Worm (Caenorhabditis elegans) whole organism, L1 larva: ENCODE results near the gene cst-1.
"Not testable (repeated sequence)": the region's sequence is repeated elsewhere in the genome, so short reads cannot be mapped to it uniquely, and the experiment has no call there.

Source experiments
- C16A3.4 ChIP-seq: fragments of 150-350 bp; optimal IDR thresholded peaks from 2 replicates; lab custom pipeline; 2014; ENCODE audit warnings: missing biosample characterization, missing genetic modification characterization
- C34B4.2 ChIP-seq: sonication (generic microtip); optimal IDR thresholded peaks from 2 replicates; lab custom pipeline; 2017; ENCODE audit warnings: mild to moderate bottlenecking, missing genetic modification characterization, missing compliant biosample characterization
- ama-1 ChIP-seq: fragments of 150-350 bp; optimal IDR thresholded peaks from 2 replicates; lab custom pipeline; 2014
- blmp-1 ChIP-seq: fragments of 150-350 bp; optimal IDR thresholded peaks from 2 replicates; lab custom pipeline; 2014; ENCODE audit warnings: missing biosample characterization, missing genetic modification characterization
- ceh-63 ChIP-seq: fragments of 200-800 bp; sonication (Bioruptor generic); optimal IDR thresholded peaks from 2 replicates; lab custom pipeline; 2018; ENCODE audit warnings: mild to moderate bottlenecking, missing genetic modification characterization, missing compliant biosample characterization
- ceh-8 ChIP-seq: fragments of 200-800 bp; sonication (Bioruptor generic); optimal IDR thresholded peaks from 2 replicates; lab custom pipeline; 2018; ENCODE audit warnings: mild to moderate bottlenecking, missing genetic modification characterization, moderate library complexity, missing compliant biosample characterization
- dpl-1 ChIP-seq, 3 experiments: fragments of 150-350 bp in 2 of 3; sonication (generic microtip) in 1 of 3; optimal IDR thresholded peaks; 2 replicates each; lab custom pipeline; 2014 to 2017; ENCODE audit warnings: missing biosample characterization in 3 of 3, missing genetic modification characterization in 3 of 3, missing genetic modification reagents in 3 of 3
- dsc-1 ChIP-seq: sonication (generic microtip); optimal IDR thresholded peaks from 2 replicates; lab custom pipeline; 2016; ENCODE audit warnings: mild to moderate bottlenecking, missing genetic modification characterization, missing compliant biosample characterization
- egl-27 ChIP-seq, 2 experiments: fragments of 150-350 bp in 1 of 2; sonication (generic microtip); optimal IDR thresholded peaks; 3 replicates each; lab custom pipeline; 2017 to 2018; ENCODE audit warnings: missing biosample characterization in 2 of 2, missing genetic modification characterization in 2 of 2, missing genetic modification reagents in 2 of 2
- elt-2 ChIP-seq: sonication (generic microtip); optimal IDR thresholded peaks from 2 replicates; lab custom pipeline; 2016; ENCODE audit warnings: missing genetic modification characterization, mild to moderate bottlenecking, inconsistent platforms, missing compliant biosample characterization, missing genetic modification reagents
- ets-5 ChIP-seq: fragments of 200-800 bp; sonication (Bioruptor generic); IDR thresholded peaks from 2 replicates; pipeline ENCODE4 v1.3.6; 2022; ENCODE audit warnings: missing genetic modification characterization, missing compliant biosample characterization
- fkh-4 ChIP-seq: sonication (generic microtip); optimal IDR thresholded peaks from 2 replicates; lab custom pipeline; 2016; ENCODE audit warnings: missing compliant biosample characterization, missing genetic modification characterization, borderline replicate concordance
- lin-13 ChIP-seq: fragments of 150-350 bp; optimal IDR thresholded peaks from 2 replicates; lab custom pipeline; 2014; ENCODE audit warnings: missing biosample characterization, missing genetic modification reagents, missing genetic modification characterization
- lin-14 ChIP-seq: fragments of 200-800 bp; sonication (Bioruptor generic); optimal IDR thresholded peaks from 2 replicates; lab custom pipeline; 2018; ENCODE audit warnings: mild to moderate bottlenecking, missing genetic modification characterization, moderate library complexity, missing compliant biosample characterization
- lin-35 ChIP-seq, 2 experiments: fragments of 150-350 bp; optimal IDR thresholded peaks; 2 replicates each; lab custom pipeline; 2014; ENCODE audit warnings: missing biosample characterization in 2 of 2, missing genetic modification characterization in 2 of 2, missing genetic modification reagents in 2 of 2
- lir-3 ChIP-seq: sonication (generic microtip); optimal IDR thresholded peaks from 2 replicates; lab custom pipeline; 2016; ENCODE audit warnings: mild to moderate bottlenecking, missing genetic modification characterization, moderate library complexity, missing compliant biosample characterization; ENCODE audit not compliant: poor library complexity
- mab-9 ChIP-seq: fragments of 200-800 bp; sonication (Bioruptor generic); IDR thresholded peaks from 2 replicates; pipeline ENCODE4 v1.3.6; 2022; ENCODE audit warnings: missing genetic modification reagents, missing genetic modification characterization, missing compliant biosample characterization
- nhr-11 ChIP-seq: fragments of 150-350 bp; optimal IDR thresholded peaks from 2 replicates; lab custom pipeline; 2014; ENCODE audit warnings: missing biosample characterization, missing genetic modification characterization
- nhr-12 ChIP-seq: sonication (generic microtip); optimal IDR thresholded peaks from 2 replicates; lab custom pipeline; 2017; ENCODE audit warnings: missing biosample characterization, missing genetic modification characterization
- nhr-19 ChIP-seq: fragments of 200-800 bp; sonication (Bioruptor generic); conservative IDR thresholded peaks from 2 replicates; pipeline ENCODE4 v1.3.6; 2022; ENCODE audit warnings: missing genetic modification characterization, missing compliant biosample characterization
- nhr-20 ChIP-seq: sonication (generic microtip); optimal IDR thresholded peaks from 2 replicates; lab custom pipeline; 2016; ENCODE audit warnings: mild to moderate bottlenecking, missing genetic modification characterization, missing compliant biosample characterization
- nhr-237 ChIP-seq: fragments of 150-350 bp; optimal IDR thresholded peaks from 2 replicates; lab custom pipeline; 2014; ENCODE audit warnings: missing biosample characterization, missing genetic modification characterization
- nhr-71 ChIP-seq: sonication (generic microtip); optimal IDR thresholded peaks from 2 replicates; lab custom pipeline; 2016; ENCODE audit warnings: mild to moderate bottlenecking, missing genetic modification characterization, moderate library complexity, missing compliant biosample characterization
- nhr-77 ChIP-seq: fragments of 150-350 bp; optimal IDR thresholded peaks from 2 replicates; lab custom pipeline; 2014; ENCODE audit warnings: missing biosample characterization, missing genetic modification characterization
- nhr-90 ChIP-seq: sonication (generic microtip); optimal IDR thresholded peaks from 2 replicates; lab custom pipeline; 2016; ENCODE audit warnings: mild to moderate bottlenecking, missing genetic modification characterization, missing compliant biosample characterization; ENCODE audit not compliant: poor library complexity
- pag-3 ChIP-seq: sonication (generic microtip); optimal IDR thresholded peaks from 2 replicates; lab custom pipeline; 2017; ENCODE audit warnings: missing genetic modification characterization, mild to moderate bottlenecking, missing compliant biosample characterization, antibody characterized with exemption, borderline replicate concordance; ENCODE audit not compliant: insufficient read depth
- rnt-1 ChIP-seq: sonication (generic microtip); optimal IDR thresholded peaks from 2 replicates; lab custom pipeline; 2016; ENCODE audit warnings: mild to moderate bottlenecking, missing genetic modification characterization, moderate library complexity, missing compliant biosample characterization
- skn-1 ChIP-seq: fragments of 150-350 bp; optimal IDR thresholded peaks from 2 replicates; lab custom pipeline; 2014; ENCODE audit warnings: missing biosample characterization, missing genetic modification characterization
- snpc-4 ChIP-seq: fragments of 150-350 bp; optimal IDR thresholded peaks from 2 replicates; lab custom pipeline; 2014; ENCODE audit warnings: missing biosample characterization, missing genetic modification characterization
- snu-23 ChIP-seq: sonication (generic microtip); optimal IDR thresholded peaks from 2 replicates; lab custom pipeline; 2016; ENCODE audit warnings: missing genetic modification characterization, missing compliant biosample characterization
- sox-4 ChIP-seq: sonication (generic microtip); optimal IDR thresholded peaks from 2 replicates; lab custom pipeline; 2016; ENCODE audit warnings: missing genetic modification characterization, missing compliant biosample characterization
- unc-30 ChIP-seq: sonication (generic microtip); optimal IDR thresholded peaks from 2 replicates; lab custom pipeline; 2017; ENCODE audit warnings: missing biosample characterization, missing genetic modification characterization
- unc-62 ChIP-seq: fragments of 150-350 bp; optimal IDR thresholded peaks from 2 replicates; lab custom pipeline; 2014; ENCODE audit warnings: missing biosample characterization, missing genetic modification reagents, missing genetic modification characterization
- xbp-1 ChIP-seq: sonication (generic microtip); optimal IDR thresholded peaks from 2 replicates; lab custom pipeline; 2016; ENCODE audit warnings: missing genetic modification characterization, missing compliant biosample characterization
- zip-4 ChIP-seq: fragments of 200-800 bp; sonication (Bioruptor generic); optimal IDR thresholded peaks from 2 replicates; lab custom pipeline; 2018; ENCODE audit warnings: mild to moderate bottlenecking, missing genetic modification characterization, moderate library complexity, missing compliant biosample characterization

Gene cst-1

DNA sequence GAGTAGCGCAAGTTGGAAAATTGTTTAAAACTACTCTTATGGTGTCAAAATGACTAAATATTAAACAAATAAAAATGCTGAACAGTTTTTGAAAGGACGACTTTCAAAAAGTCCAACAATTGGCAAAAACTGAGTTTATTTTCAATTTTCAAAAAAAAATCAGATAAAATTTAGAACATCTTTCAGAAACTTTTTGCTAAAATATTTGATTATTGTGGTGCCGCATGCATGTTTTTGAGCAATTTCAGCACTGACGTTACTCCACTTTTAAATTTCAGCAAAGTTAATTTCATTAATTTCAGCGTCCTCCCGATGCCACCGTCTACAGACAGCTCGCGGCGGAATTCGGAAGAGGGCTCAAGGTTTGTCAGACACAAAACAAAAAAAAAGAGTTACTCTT is at the start of gene cst-1:
cst-1 (plus strand) TSS at position 301 of the 400 bp plus-strand sequence.
- TF ChIP-seq egl-27 (tag; optimal IDR thresholded peaks at IDR 0.05; lab: Kevin White, UChicago); snpc-4; skn-1: not testable (repeated sequence)

DNA sequence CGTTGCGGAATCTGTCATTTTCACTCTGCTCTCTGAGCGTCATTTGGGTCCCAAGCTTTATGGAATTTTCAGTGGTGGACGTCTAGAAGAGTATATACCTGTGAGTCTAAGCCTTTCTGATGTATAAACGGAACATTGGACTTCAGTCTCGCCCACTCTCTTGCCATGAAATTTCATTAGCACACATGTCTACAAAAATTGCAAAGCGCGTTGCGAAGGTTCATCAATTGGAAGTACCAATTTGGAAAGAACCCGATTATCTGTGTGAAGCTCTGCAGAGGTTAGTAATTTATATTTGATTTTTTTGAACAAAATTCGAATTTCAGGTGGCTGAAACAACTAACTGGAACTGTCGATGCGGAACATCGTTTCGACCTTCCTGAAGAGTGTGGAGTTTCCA is 49.6 kb upstream of the cst-1 start:
- TF ChIP-seq ceh-8 (GFP tag; lab: Kevin White, UChicago) = no peak
- no peak for TF ChIP-seq lin-13 (GFP tag; lab: Kevin White, UChicago)
- no peak for TF ChIP-seq C16A3.4 (tag; lab: Kevin White, UChicago)
- no peak for TF ChIP-seq elt-2 (tag; lab: Kevin White, UChicago)
- no peak for TF ChIP-seq unc-30
- no peak for TF ChIP-seq sox-4 (tag; lab: Kevin White, UChicago)
- no peak for TF ChIP-seq ceh-63 (GFP tag; lab: Kevin White, UChicago)
- TF ChIP-seq egl-27 (tag; optimal IDR thresholded peaks at IDR 0.05; lab: Kevin White, UChicago) = no peak
- no peak for TF ChIP-seq lir-3
- TF ChIP-seq xbp-1 (tag; lab: Kevin White, UChicago) = no peak
- no peak for TF ChIP-seq zip-4 (GFP tag; lab: Kevin White, UChicago)
- no peak for TF ChIP-seq blmp-1 (tag; lab: Kevin White, UChicago)
- no peak for TF ChIP-seq snu-23 (GFP tag; lab: Kevin White, UChicago)
- TF ChIP-seq lin-35 (GFP tag; optimal IDR thresholded peaks at IDR 0.05; lab: Kevin White, UChicago) = no peak
- no peak for TF ChIP-seq nhr-237 (tag; lab: Kevin White, UChicago)
- TF ChIP-seq nhr-77 (tag; lab: Kevin White, UChicago) = no peak
- TF ChIP-seq ets-5 (GFP tag; lab: Robert Waterston, UW) = no peak
- no peak for TF ChIP-seq nhr-12 (tag; lab: Kevin White, UChicago)
- no peak for TF ChIP-seq pag-3 (tag; lab: Kevin White, UChicago)

DNA sequence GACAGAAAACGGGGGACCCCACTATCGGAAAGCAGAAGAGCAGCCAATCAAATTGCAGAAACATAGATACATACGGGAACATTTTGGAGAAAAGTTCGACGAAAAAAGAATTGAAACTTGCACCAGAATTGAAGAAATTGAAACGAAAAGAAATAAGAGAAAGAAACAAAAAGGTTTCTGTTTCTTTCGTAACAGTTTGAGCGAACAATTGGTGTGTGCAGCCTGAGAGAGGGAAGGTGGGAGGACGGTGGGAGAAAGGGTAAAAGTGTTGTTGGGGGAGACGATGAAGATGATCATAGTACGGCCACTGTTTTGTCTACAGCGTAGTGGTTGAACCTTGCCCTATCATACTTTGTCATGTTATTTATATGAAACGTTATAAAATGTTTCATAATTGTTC is 44.5 kb upstream of the cst-1 start:
- TF ChIP-seq zip-4 (GFP tag; lab: Kevin White, UChicago) (no peak), dpl-1 (GFP tag; optimal IDR thresholded peaks at IDR 0.05; lab: Kevin White, UChicago) (no peak), snu-23 (GFP tag; lab: Kevin White, UChicago) (peak; percentile 38), rnt-1 (peak; percentile 44), nhr-71 (tag; lab: Kevin White, UChicago) (peak; percentile 33), C34B4.2 (no peak), nhr-90 (tag; lab: Kevin White, UChicago) (peak; percentile 2), lin-14 (GFP tag; lab: Kevin White, UChicago) (peak; percentile 59), nhr-20 (peak; percentile 26), egl-27 (tag; optimal IDR thresholded peaks at IDR 0.05; lab: Kevin White, UChicago) (no peak), nhr-11 (tag; lab: Kevin White, UChicago) (no peak), nhr-19 (GFP tag; lab: Robert Waterston, UW) (peak; percentile 48)

DNA sequence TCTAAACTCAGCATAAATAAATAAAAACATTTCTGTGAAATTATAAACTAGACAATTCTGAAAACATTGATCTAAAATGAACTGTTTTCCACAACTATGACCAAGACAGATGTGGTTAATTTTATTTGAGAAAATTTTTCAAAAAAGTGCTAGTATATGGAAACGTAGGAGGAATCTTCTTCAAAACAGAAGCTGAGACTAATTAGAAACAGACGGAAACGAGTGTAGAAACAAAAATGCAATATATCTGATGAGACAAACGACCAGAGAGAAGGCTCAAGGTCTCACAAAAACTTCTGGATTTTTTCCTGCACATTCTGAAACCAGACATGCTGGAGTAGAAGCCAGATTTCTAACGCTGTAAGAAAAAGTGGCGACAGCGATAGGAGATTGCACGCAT is 43.5 kb upstream of the cst-1 start:
- TF ChIP-seq xbp-1 (tag; lab: Kevin White, UChicago) = no peak
- TF ChIP-seq mab-9 (GFP tag; lab: Robert Waterston, UW) = no peak
- no peak for TF ChIP-seq ama-1
- peak; percentile 96 for TF ChIP-seq dsc-1
- peak; percentile 86 for TF ChIP-seq fkh-4 (tag; lab: Kevin White, UChicago)
- no peak for TF ChIP-seq unc-62 (GFP tag; lab: Kevin White, UChicago)
